Worm (Caenorhabditis elegans): ENCODE measurements around the gene F59A6.12.

F59A6.12 gene

ce11 chrII:4981682-4982404, 30.0 kb downstream of the F59A6.12 start:
- TF ChIP-seq nhr-25 (tag; optimal IDR thresholded peaks at IDR 0.05) (no peak), elt-1 (tag; optimal IDR thresholded peaks at IDR 0.05) (peak; percentile 16), elt-3 (tag; optimal IDR thresholded peaks at IDR 0.05) (no peak), nhr-12 (tag; optimal IDR thresholded peaks at IDR 0.05) (no peak), mdl-1 (tag; optimal IDR thresholded peaks at IDR 0.05) (no peak), nhr-237 (tag; optimal IDR thresholded peaks at IDR 0.05) (no peak), nhr-6 (tag; optimal IDR thresholded peaks at IDR 0.05) (no peak), ama-1 (optimal IDR thresholded peaks at IDR 0.05) (no peak), skn-1 (tag; optimal IDR thresholded peaks at IDR 0.05) (no peak), nhr-23 (tag; optimal IDR thresholded peaks at IDR 0.05) (no peak), R02D3.7 (tag; optimal IDR thresholded peaks at IDR 0.05) (no peak), ceh-16 (tag; optimal IDR thresholded peaks at IDR 0.05) (peak; percentile 90)

ce11 chrII:4975311-4975710, 36.6 kb downstream of the F59A6.12 start:
- no peak for TF ChIP-seq mab-5 (tag; optimal IDR thresholded peaks at IDR 0.05)
- no peak for TF ChIP-seq nhr-23 (tag; optimal IDR thresholded peaks at IDR 0.05)
- TF ChIP-seq crh-2 (tag; optimal IDR thresholded peaks at IDR 0.05): no peak
- TF ChIP-seq dmd-4 (tag; optimal IDR thresholded peaks at IDR 0.05): no peak
- TF ChIP-seq egl-27 (tag; optimal IDR thresholded peaks at IDR 0.05): no peak
- no peak for TF ChIP-seq Y55F3AM.14 (GFP tag; optimal IDR thresholded peaks at IDR 0.05)
- no peak for TF ChIP-seq blmp-1 (tag; optimal IDR thresholded peaks at IDR 0.05; ENCODE audit: insufficient read depth)
- no peak for TF ChIP-seq ceh-16 (tag; optimal IDR thresholded peaks at IDR 0.05)
- no peak for TF ChIP-seq ZK546.5 (tag; optimal IDR thresholded peaks at IDR 0.05)
- TF ChIP-seq nhr-129 (tag; optimal IDR thresholded peaks at IDR 0.05): no peak
- TF ChIP-seq nhr-6 (tag; optimal IDR thresholded peaks at IDR 0.05): no peak
- no peak for TF ChIP-seq mbf-1 (tag; optimal IDR thresholded peaks at IDR 0.05)
- no peak for TF ChIP-seq F13H6.1 (tag; optimal IDR thresholded peaks at IDR 0.05)

- no peak for TF ChIP-seq nhr-11 (tag; optimal IDR thresholded peaks at IDR 0.05)
- TF ChIP-seq elt-3 (tag; optimal IDR thresholded peaks at IDR 0.05): no peak
- TF ChIP-seq F13H6.1 (tag; optimal IDR thresholded peaks at IDR 0.05): no peak
- TF ChIP-seq dmd-4 (tag; optimal IDR thresholded peaks at IDR 0.05): no peak
- TF ChIP-seq sem-4 (tag; optimal IDR thresholded peaks at IDR 0.05): no peak
- no peak for TF ChIP-seq lin-13 (GFP tag; optimal IDR thresholded peaks at IDR 0.05)
- no peak for TF ChIP-seq lsy-2 (tag; optimal IDR thresholded peaks at IDR 0.05)
- TF ChIP-seq aly-2 (tag; optimal IDR thresholded peaks at IDR 0.05): no peak
- TF ChIP-seq ztf-11 (tag; optimal IDR thresholded peaks at IDR 0.05): no peak
- TF ChIP-seq ceh-82 (tag; optimal IDR thresholded peaks at IDR 0.05): no peak
- no peak for TF ChIP-seq sma-3 (GFP tag; optimal IDR thresholded peaks at IDR 0.05)
- no peak for TF ChIP-seq unc-39 (tag; optimal IDR thresholded peaks at IDR 0.05)
- no peak for TF ChIP-seq ama-1 (optimal IDR thresholded peaks at IDR 0.05)
These were observed 37.4 kb downstream of the F59A6.12 start for ce11 chrII:4974448-4974951.

- no peak for TF ChIP-seq nhr-129 (tag; optimal IDR thresholded peaks at IDR 0.05)
- no peak for TF ChIP-seq mdl-1 (tag; optimal IDR thresholded peaks at IDR 0.05)
- no peak for TF ChIP-seq nhr-11 (tag; optimal IDR thresholded peaks at IDR 0.05)
- no peak for TF ChIP-seq gmeb-1 (tag; optimal IDR thresholded peaks at IDR 0.05)
- TF ChIP-seq elt-3 (tag; optimal IDR thresholded peaks at IDR 0.05): no peak
- no peak for TF ChIP-seq ZK546.5 (tag; optimal IDR thresholded peaks at IDR 0.05)
- TF ChIP-seq nhr-12 (tag; optimal IDR thresholded peaks at IDR 0.05): no peak
- TF ChIP-seq sma-9 (GFP tag; optimal IDR thresholded peaks at IDR 0.05): no peak
- TF ChIP-seq sma-9 (tag; optimal IDR thresholded peaks at IDR 0.05): no peak
- TF ChIP-seq nhr-21 (tag; optimal IDR thresholded peaks at IDR 0.05): no peak
- TF ChIP-seq dmd-4 (tag; optimal IDR thresholded peaks at IDR 0.05): no peak
- no peak for TF ChIP-seq mbf-1 (tag; optimal IDR thresholded peaks at IDR 0.05)
- TF ChIP-seq C34F6.9 (tag; optimal IDR thresholded peaks at IDR 0.05): no peak
- TF ChIP-seq lin-13 (GFP tag; optimal IDR thresholded peaks at IDR 0.05): no peak
- TF ChIP-seq lsy-2 (tag; optimal IDR thresholded peaks at IDR 0.05): no peak
- no peak for TF ChIP-seq lin-39 (tag; optimal IDR thresholded peaks at IDR 0.05)
- no peak for TF ChIP-seq sma-3 (GFP tag; optimal IDR thresholded peaks at IDR 0.05)
These were observed 43.0 kb downstream of the F59A6.12 start, which contains the start of gene shc-2 for ce11 chrII:4968863-4969262. Gene shc-2 (plus strand): TSS chrII:4969163.
